Worm (Caenorhabditis elegans) whole organism, L4 larva: ENCODE measurements around the gene hsp-75.
A peak's percentile ranks its signal among the peaks of the same experiment; 100 is the strongest.

Source experiments
- aha-1 ChIP-seq: fragments of 150-350 bp; peaks from one replicate; lab custom pipeline; 2014; ENCODE audit warnings: missing biosample characterization, missing genetic modification characterization
- egl-27 ChIP-seq: sonication (generic microtip); optimal IDR thresholded peaks from 3 replicates; lab custom pipeline; 2017; ENCODE audit warnings: missing biosample characterization, missing genetic modification reagents, missing genetic modification characterization
- jun-1 ChIP-seq: fragments of 150-350 bp; optimal IDR thresholded peaks from 2 replicates; lab custom pipeline; 2014; ENCODE audit warnings: missing biosample characterization, missing genetic modification reagents, missing genetic modification characterization
- lin-15B ChIP-seq: fragments of 150-350 bp; sonication (generic microtip); optimal IDR thresholded peaks from 3 replicates; lab custom pipeline; 2014; ENCODE audit warnings: missing biosample characterization, missing genetic modification characterization
- lin-38 ChIP-seq: fragments of 200-800 bp; sonication (Bioruptor generic); IDR thresholded peaks from 2 replicates; pipeline ENCODE4 v1.3.6; 2022; ENCODE audit warnings: missing genetic modification reagents, missing genetic modification characterization, missing compliant biosample characterization
- lin-39 ChIP-seq: fragments of 150-350 bp; optimal IDR thresholded peaks from 2 replicates; lab custom pipeline; 2014; ENCODE audit warnings: missing biosample characterization, missing genetic modification reagents, missing genetic modification characterization
- lsy-2 ChIP-seq, 2 experiments: fragments of 150-350 bp in 1 of 2; sonication (generic microtip) in 1 of 2; optimal IDR thresholded peaks; 2 replicates each; lab custom pipeline; 2014 to 2017; ENCODE audit warnings: missing biosample characterization in 2 of 2, missing genetic modification characterization in 2 of 2
- nhr-77 ChIP-seq: fragments of 150-350 bp; optimal IDR thresholded peaks from 2 replicates; lab custom pipeline; 2014; ENCODE audit warnings: missing biosample characterization, missing genetic modification characterization
- snpc-4 ChIP-seq: fragments of 150-350 bp; optimal IDR thresholded peaks from 2 replicates; lab custom pipeline; 2014; ENCODE audit warnings: missing biosample characterization, missing genetic modification characterization
- tra-1 ChIP-seq: fragments of 200-800 bp; sonication (Bioruptor generic); IDR thresholded peaks from 2 replicates; pipeline ENCODE4 v1.3.6; 2022; ENCODE audit warnings: missing genetic modification reagents, missing genetic modification characterization, missing compliant biosample characterization
- ztf-7 ChIP-seq: fragments of 150-350 bp; optimal IDR thresholded peaks from 2 replicates; lab custom pipeline; 2014; ENCODE audit warnings: missing biosample characterization, missing genetic modification characterization

DNA sequence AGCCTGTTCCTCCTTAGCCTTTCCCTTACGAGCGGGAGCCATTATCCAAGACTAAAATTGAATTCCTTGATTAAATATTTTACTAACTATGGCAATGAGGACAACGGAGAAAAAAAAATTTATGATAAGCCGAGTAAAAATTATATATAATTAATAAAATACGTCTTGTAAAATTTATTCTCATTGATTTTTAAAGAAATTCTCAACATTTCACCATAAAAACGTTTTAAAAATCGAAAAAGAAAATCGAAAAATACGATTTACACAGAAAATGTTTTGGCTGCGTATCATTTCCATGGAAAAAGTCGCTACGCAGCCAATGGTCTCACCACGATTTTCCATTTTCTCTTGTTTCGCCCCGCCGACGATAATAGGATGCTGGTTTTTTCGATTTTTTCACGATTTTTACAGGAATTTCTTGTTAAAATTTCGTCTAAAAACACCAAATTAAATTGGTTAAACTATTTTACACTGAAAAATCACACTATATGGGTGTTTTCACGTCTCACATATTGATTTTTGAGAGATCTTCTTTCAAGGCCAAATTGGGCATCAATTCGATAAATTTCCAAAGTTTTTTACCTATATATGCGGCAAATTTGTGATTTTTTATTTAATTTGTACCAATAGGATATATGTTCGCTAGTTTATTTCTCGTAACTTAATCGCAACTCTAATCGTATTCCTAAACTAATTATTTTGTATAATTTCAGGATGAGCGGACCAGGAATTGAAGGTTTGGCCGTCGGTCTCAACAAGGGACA, 46.8 kb downstream of the hsp-75 start, which contains the start of the genes rps-14 and rpl-36:
- peak; percentile 43 to 96 for TF ChIP-seq lsy-2 (tag; optimal IDR thresholded peaks at IDR 0.05; lab: Kevin White, UChicago)
- no peak for TF ChIP-seq egl-27 (tag; lab: Kevin White, UChicago)
- peak; percentile 98 for TF ChIP-seq aha-1
- TF ChIP-seq lin-38, result peak; percentile 86
- peak; percentile 75 for TF ChIP-seq ztf-7 (tag; lab: Kevin White, UChicago)
- TF ChIP-seq lin-15B (tag; lab: Kevin White, UChicago), result peak; percentile 34
- TF ChIP-seq jun-1 (tag; lab: Kevin White, UChicago), result peak; percentile 21
- TF ChIP-seq snpc-4 (tag; lab: Kevin White, UChicago), result peak; percentile 17
- 0 out of 2 replicates have a peak, but pooled peaks have one; percentile 42 for TF ChIP-seq tra-1 (GFP tag; lab: Robert Waterston, UW)
- TF ChIP-seq lin-39 (tag; lab: Kevin White, UChicago), result no peak
- TF ChIP-seq nhr-77, result peak; percentile 94
